Worm (Caenorhabditis elegans): Measurements from ENCODE around the gene maph-9.

DNA sequence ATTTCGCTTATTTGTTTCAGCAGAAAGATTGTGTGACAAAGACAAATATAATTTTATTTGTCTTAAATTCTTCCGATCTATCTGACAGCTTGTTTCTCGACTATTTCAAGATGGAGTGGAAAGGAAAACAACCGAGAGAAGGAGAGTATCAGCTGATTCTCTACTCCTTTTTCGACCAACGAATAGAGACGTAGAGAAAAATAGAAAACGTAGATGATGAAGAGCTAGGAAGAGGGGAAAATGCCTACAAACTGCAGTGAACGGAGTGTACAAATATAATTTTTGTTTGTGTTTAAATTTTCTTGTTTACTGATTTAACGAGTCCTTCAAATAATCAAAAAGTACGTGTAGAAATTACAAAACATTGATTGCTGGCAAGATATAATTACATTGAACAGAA lies 8.7 kb upstream of the maph-9 start:
- TF ChIP-seq ceh-45 (GFP tag; IDR thresholded peaks at IDR 0.05) (no peak), ama-1 (optimal IDR thresholded peaks at IDR 0.05) (no peak), ceh-9 (tag; optimal IDR thresholded peaks at IDR 0.05) (no peak), nhr-11 (tag; optimal IDR thresholded peaks at IDR 0.05) (no peak), nfya-1 (tag; optimal IDR thresholded peaks at IDR 0.05) (peak; percentile 2), unc-55 (GFP tag; optimal IDR thresholded peaks at IDR 0.05) (no peak), rnt-1 (tag; optimal IDR thresholded peaks at IDR 0.05) (no peak), hlh-15 (tag; optimal IDR thresholded peaks at IDR 0.05) (no peak), hlh-30 (tag; optimal IDR thresholded peaks at IDR 0.05; ENCODE audit: insufficient read depth) (peak; percentile 55), Y22D7AL.16 (tag; optimal IDR thresholded peaks at IDR 0.05) (no peak), tbx-7 (tag; optimal IDR thresholded peaks at IDR 0.05) (no peak), ceh-19 (GFP tag; optimal IDR thresholded peaks at IDR 0.05) (no peak), madf-2 (tag; optimal IDR thresholded peaks at IDR 0.05) (no peak)
